Fruit fly (Drosophila melanogaster): ENCODE data around the gene CG15386.

Gene CG15386

DNA sequence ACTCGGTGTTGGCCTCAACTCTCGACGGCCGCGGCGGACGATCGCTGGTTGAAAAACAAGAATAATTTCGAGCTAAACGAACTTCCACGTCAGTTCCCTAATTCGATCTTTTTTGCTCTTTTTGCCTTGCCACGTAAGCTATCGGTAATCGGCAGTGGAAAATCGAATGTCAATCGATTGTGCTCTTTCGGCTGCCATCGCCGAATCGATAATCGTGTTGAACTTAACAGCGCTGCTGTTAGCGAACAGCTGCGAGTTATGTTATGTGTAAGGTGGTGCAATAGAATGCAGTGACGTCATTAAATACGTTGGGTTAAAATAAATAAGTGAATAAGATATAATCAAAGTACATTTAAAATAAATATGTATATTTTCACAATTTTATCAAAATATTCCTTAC, 19.7 kb upstream of the CG15386 start, which contains the start of gene Sec24CD (continued):
- TF ChIP-seq dm (GFP tag; optimal IDR thresholded peaks at IDR 0.05) (no peak), CG10462 (GFP tag; optimal IDR thresholded peaks at IDR 0.05) (no peak), gfzf (GFP tag; optimal IDR thresholded peaks at IDR 0.05) (peak; percentile 4), Drgx (GFP tag; IDR thresholded peaks at IDR 0.05) (no peak), Awh (GFP tag; IDR thresholded peaks at IDR 0.05) (no peak), gsb-n (tag; optimal IDR thresholded peaks at IDR 0.05) (no peak), Sin3A (optimal IDR thresholded peaks at IDR 0.05) (no peak), CG17385 (GFP tag; optimal IDR thresholded peaks at IDR 0.05) (no peak), H15 (GFP tag; IDR thresholded peaks at IDR 0.05) (no peak), Fer2 (tag; optimal IDR thresholded peaks at IDR 0.05) (no peak), Bdp1 (GFP tag; optimal IDR thresholded peaks at IDR 0.05) (no peak), CG4707 (GFP tag; optimal IDR thresholded peaks at IDR 0.05) (no peak), onecut (GFP tag; IDR thresholded peaks at IDR 0.05) (peak; percentile 77), sr (GFP tag; IDR thresholded peaks at IDR 0.05) (no peak), CG8290 (GFP tag; optimal IDR thresholded peaks at IDR 0.05) (no peak), CG8290 (tag; optimal IDR thresholded peaks at IDR 0.05) (no peak), CG15011 (GFP tag; optimal IDR thresholded peaks at IDR 0.05) (no peak), E2f1 (GFP tag; IDR thresholded peaks at IDR 0.05) (no peak), bowl (GFP tag; IDR thresholded peaks at IDR 0.05) (no peak), HLH4C (GFP tag; IDR thresholded peaks at IDR 0.05; ENCODE audit: partially characterized antibody) (peak; percentile 99), cas (GFP tag; IDR thresholded peaks at IDR 0.05) (no peak), NFAT (GFP tag; IDR thresholded peaks at IDR 0.05) (no peak), CG34376 (GFP tag; optimal IDR thresholded peaks at IDR 0.05) (peak; percentile 35), CG9609 (GFP tag; optimal IDR thresholded peaks at IDR 0.05) (no peak), CG10959 (GFP tag; IDR thresholded peaks at IDR 0.05) (no peak), cato (GFP tag; optimal IDR thresholded peaks at IDR 0.05; ENCODE audit: borderline replicate concordance) (no peak), CG4328 (GFP tag; optimal IDR thresholded peaks at IDR 0.05) (no peak), ttk (GFP tag; IDR thresholded peaks at IDR 0.05) (no peak), vnd (GFP tag; IDR thresholded peaks at IDR 0.05; ENCODE audit: partially characterized antibody) (peak; percentile 84), fu2 (GFP tag; optimal IDR thresholded peaks at IDR 0.05) (no peak), knrl (GFP tag; IDR thresholded peaks at IDR 0.05; ENCODE audit: partially characterized antibody) (peak; percentile 59; the same call in 2 of the 3 replicates), CG2199 (GFP tag; IDR thresholded peaks at IDR 0.05) (no peak), slbo (GFP tag; IDR thresholded peaks at IDR 0.05) (no peak), slp2 (GFP tag; optimal IDR thresholded peaks at IDR 0.05) (no peak), BtbVII (GFP tag; optimal IDR thresholded peaks at IDR 0.05) (no peak), sqz (GFP tag; optimal IDR thresholded peaks at IDR 0.05) (no peak), Hr51 (GFP tag; optimal IDR thresholded peaks at IDR 0.05) (no peak), Ets65A (GFP tag) (no peak), vvl (GFP tag; IDR thresholded peaks at IDR 0.05) (peak; percentile 38; the same call in 1 of the 2 replicates), NfI (GFP tag; optimal IDR thresholded peaks at IDR 0.05) (no peak), Dll (GFP tag; IDR thresholded peaks at IDR 0.05; ENCODE audit: partially characterized antibody) (peak; percentile 89), CG14965 (GFP tag; optimal IDR thresholded peaks at IDR 0.05; ENCODE audit: borderline replicate concordance) (no peak), MTF-1 (GFP tag; optimal IDR thresholded peaks at IDR 0.05; ENCODE audit: borderline replicate concordance) (no peak), CG2129 (GFP tag; IDR thresholded peaks at IDR 0.05; ENCODE audit: partially characterized antibody) (no peak), CG2120 (GFP tag; optimal IDR thresholded peaks at IDR 0.05) (peak; percentile 6), kay (GFP tag; optimal IDR thresholded peaks at IDR 0.05) (no peak), Mes4 (GFP tag; optimal IDR thresholded peaks at IDR 0.05) (no peak), Sry-β (GFP tag; optimal IDR thresholded peaks at IDR 0.05) (no peak), eve (GFP tag; optimal IDR thresholded peaks at IDR 0.05) (no peak), Dp (GFP tag; optimal IDR thresholded peaks at IDR 0.05) (peak; percentile 43), CG7987 (GFP tag; optimal IDR thresholded peaks at IDR 0.05) (no peak), dati (GFP tag; IDR thresholded peaks at IDR 0.05) (no peak)

Measured in whole organism, embryonic.